Fruit fly (Drosophila melanogaster) whole organism, adult: ENCODE data around the gene Mst89B.

ENCODE experiments used
- CG12768 ChIP-seq: fragments of 200-800 bp; sonication (Bioruptor generic); optimal IDR thresholded peaks from 2 replicates; lab custom pipeline; 2017; ENCODE audit warnings: missing biosample characterization, missing genetic modification characterization, mild to moderate bottlenecking, moderate library complexity, missing genetic modification reagents
- CG1620 ChIP-seq: fragments of 200-800 bp; sonication (Bioruptor generic); optimal IDR thresholded peaks from 2 replicates; lab custom pipeline; 2016; ENCODE audit warnings: missing biosample characterization, missing genetic modification characterization
- CG7045 ChIP-seq: fragments of 200-800 bp; sonication (Bioruptor generic); optimal IDR thresholded peaks from 2 replicates; lab custom pipeline; 2017; ENCODE audit warnings: missing biosample characterization, mild to moderate bottlenecking, missing genetic modification characterization
- CG7101 ChIP-seq: fragments of 200-800 bp; sonication (Bioruptor generic); optimal IDR thresholded peaks from 2 replicates; lab custom pipeline; 2018; ENCODE audit warnings: missing biosample characterization, mild to moderate bottlenecking, missing genetic modification characterization, moderate library complexity
- Clk ChIP-seq: fragments of 200-800 bp; sonication (Bioruptor generic); optimal IDR thresholded peaks from 2 replicates; lab custom pipeline; 2017; ENCODE audit warnings: missing biosample characterization, missing genetic modification characterization
- Crg-1 ChIP-seq: fragments of 200-800 bp; sonication (Bioruptor generic); optimal IDR thresholded peaks from 2 replicates; lab custom pipeline; 2016; ENCODE audit warnings: missing biosample characterization, missing genetic modification characterization
- Hr96 ChIP-seq: fragments of 200-800 bp; sonication (Bioruptor generic); optimal IDR thresholded peaks from 2 replicates; lab custom pipeline; 2016; ENCODE audit warnings: missing biosample characterization, missing genetic modification characterization
- Mnt ChIP-seq: fragments of 200-800 bp; sonication (Bioruptor generic); optimal IDR thresholded peaks from 2 replicates; lab custom pipeline; 2016; ENCODE audit warnings: missing biosample characterization, mild to moderate bottlenecking, missing genetic modification characterization
- cic ChIP-seq: fragments of 200-800 bp; sonication (Bioruptor generic); optimal IDR thresholded peaks from 2 replicates; lab custom pipeline; 2017; ENCODE audit warnings: missing biosample characterization, mild to moderate bottlenecking, missing genetic modification characterization, moderate library complexity
- kay ChIP-seq: fragments of 200-800 bp; sonication (Bioruptor generic); peaks from one replicate; lab custom pipeline; 2016; ENCODE audit warnings: missing biosample characterization, missing genetic modification characterization, borderline replicate concordance
- ovo ChIP-seq: fragments of 200-800 bp; sonication (Bioruptor generic); optimal IDR thresholded peaks from 2 replicates; lab custom pipeline; 2016; ENCODE audit warnings: missing biosample characterization, missing genetic modification characterization
- pad ChIP-seq: fragments of 200-800 bp; sonication (Bioruptor generic); optimal IDR thresholded peaks from 3 replicates; lab custom pipeline; 2017; ENCODE audit warnings: missing biosample characterization, missing genetic modification characterization, mild to moderate bottlenecking, moderate library complexity, missing genetic modification reagents
- tj ChIP-seq: fragments of 200-800 bp; sonication (Bioruptor generic); optimal IDR thresholded peaks from 3 replicates; lab custom pipeline; 2017; ENCODE audit warnings: missing biosample characterization, mild to moderate bottlenecking, missing genetic modification characterization, moderate library complexity
- toe ChIP-seq: fragments of 200-800 bp; sonication (Bioruptor generic); optimal IDR thresholded peaks from 2 replicates; lab custom pipeline; 2016; ENCODE audit warnings: missing biosample characterization, missing genetic modification characterization

DNA sequence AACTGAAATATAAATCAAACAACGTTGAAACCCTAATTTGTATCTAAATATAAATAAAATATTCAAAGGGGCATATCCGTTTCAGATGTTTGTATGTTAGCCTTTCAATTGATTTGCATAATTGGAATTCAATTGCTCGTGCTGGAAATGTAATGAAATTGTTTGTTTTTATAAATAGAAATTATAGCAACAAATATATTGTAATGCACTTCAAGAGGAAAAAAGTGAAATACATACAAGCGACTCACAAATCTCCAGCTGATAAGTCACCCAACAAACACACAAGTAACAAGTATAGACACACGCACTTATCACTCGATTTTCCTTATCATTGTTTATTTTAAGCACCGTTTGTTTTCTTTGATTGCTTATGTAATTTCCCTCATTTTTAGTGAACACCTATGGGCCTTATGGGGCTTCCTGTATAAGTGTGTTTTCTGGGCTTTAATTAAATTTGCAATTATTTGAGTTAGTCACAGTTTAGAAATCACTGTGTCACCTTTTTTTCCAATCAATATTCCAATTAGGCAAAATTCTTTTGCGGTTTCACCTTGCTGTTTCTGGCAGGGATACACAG lies 18.9 kb downstream of the Mst89B start:
- TF ChIP-seq CG1620 (GFP tag; lab: Kevin White, UChicago) (no peak), pad (GFP tag; lab: Kevin White, UChicago) (no peak), toe (GFP tag; lab: Kevin White, UChicago) (no peak), tj (GFP tag; lab: Kevin White, UChicago) (no peak), ovo (GFP tag; lab: Kevin White, UChicago) (no peak), CG12768 (GFP tag; lab: Kevin White, UChicago) (no peak), CG7045 (GFP tag; lab: Kevin White, UChicago) (no peak), cic (GFP tag; lab: Kevin White, UChicago) (peak; percentile 37), kay (peak; percentile 95), Mnt (GFP tag; lab: Kevin White, UChicago) (no peak), Crg-1 (GFP tag; lab: Kevin White, UChicago) (no peak), CG7101 (tag; lab: Kevin White, UChicago) (no peak), Hr96 (GFP tag; lab: Kevin White, UChicago) (no peak), Clk (GFP tag; lab: Kevin White, UChicago) (no peak)
